Fruit fly (Drosophila melanogaster): Measurements from ENCODE around the gene CG7166.

CG7166 gene

dm6 chr3L:21585397-21585796, 40.0 kb downstream of the CG7166 start (continued):
- TF ChIP-seq CG17829 (tag; optimal IDR thresholded peaks at IDR 0.05) (peak; percentile 7), CG3065 (GFP tag; optimal IDR thresholded peaks at IDR 0.05) (no peak), Six4 (GFP tag; optimal IDR thresholded peaks at IDR 0.05) (no peak), da (GFP tag; optimal IDR thresholded peaks at IDR 0.05) (no peak), CG12391 (tag; optimal IDR thresholded peaks at IDR 0.05) (no peak), rib (GFP tag; IDR thresholded peaks at IDR 0.05) (no peak), CG3281 (GFP tag; optimal IDR thresholded peaks at IDR 0.05) (no peak), CG14860 (GFP tag; IDR thresholded peaks at IDR 0.05; ENCODE audit: partially characterized antibody) (no peak), CG14014 (GFP tag; IDR thresholded peaks at IDR 0.05) (no peak), al (GFP tag; IDR thresholded peaks at IDR 0.05) (no peak), CG8388 (GFP tag; optimal IDR thresholded peaks at IDR 0.05) (peak; percentile 0), ftz-f1 (GFP tag; optimal IDR thresholded peaks at IDR 0.05) (no peak), CG3726 (GFP tag; IDR thresholded peaks at IDR 0.05) (no peak), tup (GFP tag; optimal IDR thresholded peaks at IDR 0.05) (no peak), HmgZ (tag; optimal IDR thresholded peaks at IDR 0.05) (no peak), CG31388 (GFP tag; optimal IDR thresholded peaks at IDR 0.05) (no peak), CG8281 (tag; optimal IDR thresholded peaks at IDR 0.05) (no peak), Lpt (GFP tag; optimal IDR thresholded peaks at IDR 0.05) (no peak), nom (GFP tag; optimal IDR thresholded peaks at IDR 0.05) (no peak), YL-1 (GFP tag; optimal IDR thresholded peaks at IDR 0.05) (no peak), so (GFP tag; IDR thresholded peaks at IDR 0.05) (no peak), Asciz (GFP tag; optimal IDR thresholded peaks at IDR 0.05) (no peak), amos (GFP tag; IDR thresholded peaks at IDR 0.05; ENCODE audit: partially characterized antibody) (no peak), schlank (tag; optimal IDR thresholded peaks at IDR 0.05) (no peak), Sry-δ (GFP tag; optimal IDR thresholded peaks at IDR 0.05) (no peak), br (optimal IDR thresholded peaks at IDR 0.05) (no peak), CG10565 (GFP tag; optimal IDR thresholded peaks at IDR 0.05) (no peak), CG14667 (GFP tag; IDR thresholded peaks at IDR 0.05) (0 out of 2 replicates have a peak, but pooled peaks have one; percentile 12), Xbp1 (GFP tag; optimal IDR thresholded peaks at IDR 0.05) (no peak), danr (GFP tag; IDR thresholded peaks at IDR 0.05) (no peak), MTF-1 (GFP tag; optimal IDR thresholded peaks at IDR 0.05; ENCODE audit: borderline replicate concordance) (no peak), Oaz (GFP tag; IDR thresholded peaks at IDR 0.05) (no peak), yki (optimal IDR thresholded peaks at IDR 0.05) (no peak), tin (GFP tag; optimal IDR thresholded peaks at IDR 0.05) (peak; percentile 13), GATAe (GFP tag; conservative IDR thresholded peaks at IDR 0.05) (no peak), CG14710 (tag; optimal IDR thresholded peaks at IDR 0.05) (peak; percentile 35), Optix (GFP tag; IDR thresholded peaks at IDR 0.05) (no peak), CG9727 (GFP tag; optimal IDR thresholded peaks at IDR 0.05) (peak; percentile 38), CG17359 (tag; optimal IDR thresholded peaks at IDR 0.05) (no peak), Elba2 (GFP tag; optimal IDR thresholded peaks at IDR 0.05) (no peak), crol (GFP tag; IDR thresholded peaks at IDR 0.05) (no peak), Hmx (GFP tag; optimal IDR thresholded peaks at IDR 0.05) (no peak), tll (GFP tag; optimal IDR thresholded peaks at IDR 0.05) (no peak), jumu (GFP tag; optimal IDR thresholded peaks at IDR 0.05) (no peak), bowl (GFP tag; IDR thresholded peaks at IDR 0.05) (no peak), ttk (GFP tag; IDR thresholded peaks at IDR 0.05) (0 out of 2 replicates have a peak, but pooled peaks have one; percentile 13), zf30C (GFP tag; optimal IDR thresholded peaks at IDR 0.05) (peak; percentile 52), Aef1 (GFP tag; IDR thresholded peaks at IDR 0.05) (no peak), CG4820 (GFP tag; optimal IDR thresholded peaks at IDR 0.05) (peak; percentile 6), CG1832 (GFP tag; optimal IDR thresholded peaks at IDR 0.05) (no peak), CTCF (GFP tag; optimal IDR thresholded peaks at IDR 0.05) (no peak), bcd (GFP tag; optimal IDR thresholded peaks at IDR 0.05) (no peak), CG7839 (tag; optimal IDR thresholded peaks at IDR 0.05) (no peak)

Data from whole organism, embryonic.